Worm (Caenorhabditis elegans) whole organism, early embryonic: ENCODE data around the gene B0554.1.

Source experiments
- B0310.2 ChIP-seq: sonication (generic microtip); optimal IDR thresholded peaks from 2 replicates; lab custom pipeline; 2016; ENCODE audit warnings: mild to moderate bottlenecking, missing genetic modification characterization, missing compliant biosample characterization
- F13C5.2 ChIP-seq: sonication (generic microtip); optimal IDR thresholded peaks from 2 replicates; lab custom pipeline; 2017; ENCODE audit warnings: mild to moderate bottlenecking, missing genetic modification characterization, inconsistent platforms, missing compliant biosample characterization
- aly-1 ChIP-seq: sonication (generic microtip); optimal IDR thresholded peaks from 2 replicates; lab custom pipeline; 2016; ENCODE audit warnings: missing genetic modification characterization, missing compliant biosample characterization
- ama-1 ChIP-seq: fragments of 150-350 bp; optimal IDR thresholded peaks from 2 replicates; lab custom pipeline; 2014
- ceh-13 ChIP-seq: fragments of 200-800 bp; sonication (Bioruptor generic); optimal IDR thresholded peaks from 2 replicates; lab custom pipeline; 2018; ENCODE audit warnings: mild to moderate bottlenecking, missing genetic modification characterization, missing compliant biosample characterization
- ceh-36 ChIP-seq: sonication (generic microtip); optimal IDR thresholded peaks from 2 replicates; lab custom pipeline; 2016; ENCODE audit warnings: missing genetic modification characterization, inconsistent platforms, missing compliant biosample characterization
- ets-7 ChIP-seq: sonication (generic microtip); optimal IDR thresholded peaks from 2 replicates; lab custom pipeline; 2016; ENCODE audit warnings: missing genotype, missing genetic modification characterization, missing compliant biosample characterization
- flt-1 ChIP-seq: fragments of 200-800 bp; sonication (Bioruptor generic); IDR thresholded peaks from 2 replicates; pipeline ENCODE4 v1.3.6; 2022; ENCODE audit warnings: missing genetic modification characterization, missing compliant biosample characterization
- hmbx-1 ChIP-seq: sonication (generic microtip); optimal IDR thresholded peaks from 2 replicates; lab custom pipeline; 2016; ENCODE audit warnings: mild to moderate bottlenecking, missing genetic modification characterization, missing compliant biosample characterization
- hmg-4 ChIP-seq: fragments of 200-800 bp; sonication (Bioruptor generic); optimal IDR thresholded peaks from 2 replicates; lab custom pipeline; 2018; ENCODE audit warnings: mild to moderate bottlenecking, missing genetic modification characterization, missing compliant biosample characterization
- hnd-1 ChIP-seq: sonication (generic microtip); optimal IDR thresholded peaks from 2 replicates; lab custom pipeline; 2016; ENCODE audit warnings: missing genetic modification characterization, missing compliant biosample characterization
- pes-1 ChIP-seq: fragments of 200-800 bp; sonication (Bioruptor generic); IDR thresholded peaks from 2 replicates; pipeline ENCODE4 v1.3.6; 2022; ENCODE audit warnings: missing genetic modification reagents, missing genetic modification characterization, missing compliant biosample characterization
- scrt-1 ChIP-seq: fragments of 200-800 bp; sonication (Bioruptor generic); IDR thresholded peaks from 2 replicates; pipeline ENCODE4 v1.3.6; 2022; ENCODE audit warnings: missing genetic modification characterization, missing compliant biosample characterization
- sea-1 ChIP-seq: fragments of 200-800 bp; sonication (Bioruptor generic); conservative IDR thresholded peaks from 2 replicates; pipeline ENCODE4 v1.3.6; 2022; ENCODE audit warnings: missing genetic modification characterization, missing compliant biosample characterization
- tbx-11 ChIP-seq: fragments of 200-800 bp; sonication (Bioruptor generic); IDR thresholded peaks from 2 replicates; pipeline ENCODE4 v1.3.6; 2022; ENCODE audit warnings: missing genetic modification characterization, missing compliant biosample characterization
- tbx-37 ChIP-seq: fragments of 200-800 bp; sonication (Bioruptor generic); conservative IDR thresholded peaks from 2 replicates; pipeline ENCODE4 v1.3.6; 2022; ENCODE audit warnings: missing genetic modification reagents, missing genetic modification characterization, missing compliant biosample characterization
- tra-4 ChIP-seq: sonication (generic microtip); optimal IDR thresholded peaks from 2 replicates; lab custom pipeline; 2017; ENCODE audit warnings: missing genetic modification characterization, missing compliant biosample characterization

B0554.1 gene

DNA sequence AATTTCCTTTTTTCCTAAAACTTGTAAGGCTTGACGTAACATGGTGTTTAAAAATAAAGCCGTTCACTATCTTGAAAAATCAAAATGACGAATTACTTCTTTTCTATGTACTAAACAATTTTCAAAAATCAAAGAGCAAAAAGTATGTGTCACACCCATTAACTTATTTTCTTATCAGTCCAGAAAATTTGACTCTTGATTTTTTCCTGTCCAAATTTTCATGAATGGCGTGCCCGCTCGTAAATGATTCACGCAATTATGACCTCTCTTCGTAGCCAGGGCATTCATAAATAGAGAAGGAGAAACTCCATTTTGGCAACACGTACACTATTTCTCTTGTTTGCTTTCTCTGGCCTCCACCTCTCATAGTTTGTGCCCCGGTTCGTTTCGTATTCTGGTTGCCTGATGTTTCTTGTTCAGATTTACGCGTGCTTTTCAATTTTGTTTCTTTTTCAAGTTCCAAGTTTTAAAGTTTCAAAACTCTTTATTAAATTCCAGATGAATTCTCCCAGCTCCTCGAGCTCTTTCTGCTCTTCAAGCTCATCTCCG lies 39.5 kb downstream of the B0554.1 start, which contains the start of gene nhr-55:
Gene nhr-55 (plus strand): TSS at position 499 of the 549 bp plus-strand sequence.
- TF ChIP-seq tbx-37 (GFP tag; lab: Robert Waterston, UW) (no peak), ceh-36 (tag; lab: Kevin White, UChicago) (no peak), tra-4 (tag; lab: Kevin White, UChicago) (no peak), scrt-1 (GFP tag; lab: Robert Waterston, UW) (no peak), ceh-13 (GFP tag; lab: Kevin White, UChicago) (no peak), ets-7 (tag; lab: Kevin White, UChicago) (no peak)

DNA sequence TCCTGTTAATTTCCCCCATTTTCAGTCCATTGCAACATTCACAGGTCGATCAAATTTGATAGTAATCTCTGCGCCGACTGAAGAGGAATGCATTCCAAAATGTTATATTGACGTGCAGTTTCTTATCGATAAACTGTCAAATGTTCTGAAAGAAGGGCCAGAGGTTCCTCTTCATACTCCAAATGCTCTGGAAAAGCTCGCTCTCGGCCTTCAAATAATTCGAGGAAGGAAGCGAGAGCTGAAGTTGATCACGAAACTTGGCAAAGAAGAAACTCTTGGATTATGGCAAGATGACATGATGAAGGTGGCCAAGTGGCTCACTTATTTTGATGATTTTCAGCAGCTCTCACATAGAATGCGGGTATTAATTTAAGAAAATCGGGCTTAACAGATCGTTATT lies 40.9 kb downstream of the B0554.1 start:
- TF ChIP-seq hnd-1, result no peak
- no peak for TF ChIP-seq ets-7 (tag; lab: Kevin White, UChicago)
- no peak for TF ChIP-seq hmbx-1 (tag; lab: Kevin White, UChicago)
- TF ChIP-seq ama-1 (lab: Kevin White, UChicago), result no peak
- no peak for TF ChIP-seq B0310.2 (tag; lab: Kevin White, UChicago)
- TF ChIP-seq F13C5.2 (tag; lab: Kevin White, UChicago), result no peak
- TF ChIP-seq sea-1, result no peak
- TF ChIP-seq tbx-11 (GFP tag; lab: Robert Waterston, UW), result no peak
- no peak for TF ChIP-seq tra-4 (tag; lab: Kevin White, UChicago)
- TF ChIP-seq tbx-37 (GFP tag; lab: Robert Waterston, UW), result no peak
- no peak for TF ChIP-seq aly-1
- TF ChIP-seq ceh-13 (GFP tag; lab: Kevin White, UChicago), result no peak

DNA sequence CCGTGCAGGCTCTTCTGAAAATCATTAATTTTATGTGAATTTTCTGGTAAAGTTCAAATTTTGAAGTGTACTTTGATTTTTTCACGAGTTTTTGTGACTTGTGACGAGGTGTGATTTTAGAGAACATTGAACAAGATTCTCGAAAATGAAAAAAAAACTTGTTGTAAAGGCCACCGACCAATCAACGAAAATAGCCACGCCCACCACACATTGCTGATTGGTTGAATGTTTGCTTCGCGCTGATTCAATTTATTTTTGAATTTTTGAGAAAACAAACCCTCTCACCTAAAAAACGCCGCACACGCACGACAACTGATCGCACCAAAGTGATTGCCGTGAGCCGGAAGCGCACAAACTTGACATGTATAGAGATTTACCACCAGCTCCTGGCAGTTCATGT lies 44.7 kb downstream of the B0554.1 start:
- TF ChIP-seq tra-4 (tag; lab: Kevin White, UChicago), result no peak
- TF ChIP-seq pes-1, result no peak
- TF ChIP-seq ama-1 (lab: Kevin White, UChicago), result no peak
- no peak for TF ChIP-seq hmg-4 (GFP tag; lab: Kevin White, UChicago)
- no peak for TF ChIP-seq ceh-36 (tag; lab: Kevin White, UChicago)
- TF ChIP-seq tbx-11 (GFP tag; lab: Robert Waterston, UW), result no peak
- TF ChIP-seq F13C5.2 (tag; lab: Kevin White, UChicago), result no peak
- no peak for TF ChIP-seq scrt-1 (GFP tag; lab: Robert Waterston, UW)
- TF ChIP-seq hmbx-1 (tag; lab: Kevin White, UChicago), result no peak

DNA sequence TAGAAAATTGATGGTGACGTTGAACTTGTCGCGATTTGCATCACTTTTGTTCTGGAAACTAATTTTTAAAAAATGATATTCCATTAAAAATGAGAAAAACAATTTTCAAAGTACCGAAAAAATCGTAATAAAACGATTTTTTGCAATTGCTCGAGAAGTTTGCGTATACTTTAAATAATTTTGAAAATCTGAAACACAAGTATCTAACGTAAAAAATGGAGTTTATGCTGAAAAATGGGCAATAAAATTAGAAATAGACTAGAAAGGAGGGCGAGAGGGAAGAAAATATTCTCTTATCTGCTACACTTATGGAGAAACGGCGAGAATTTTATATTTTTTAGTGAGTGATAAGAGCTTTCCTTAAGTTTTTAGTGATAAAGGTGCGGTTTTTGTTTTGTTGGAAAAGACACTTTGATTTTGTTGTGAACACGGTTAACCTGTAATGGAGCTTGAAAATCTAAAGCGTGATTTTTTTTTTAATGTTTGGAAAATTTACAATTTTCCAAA lies 45.1 kb downstream of the B0554.1 start, which contains the start of gene nhr-130:
Gene nhr-130 (minus strand): TSS at position 51 of the 507 bp plus-strand sequence.
- TF ChIP-seq tbx-11 (GFP tag; lab: Robert Waterston, UW) (no peak), ama-1 (lab: Kevin White, UChicago) (no peak), hmg-4 (GFP tag; lab: Kevin White, UChicago) (no peak), aly-1 (no peak), flt-1 (GFP tag; lab: Robert Waterston, UW) (no peak), tbx-37 (GFP tag; lab: Robert Waterston, UW) (no peak)

DNA sequence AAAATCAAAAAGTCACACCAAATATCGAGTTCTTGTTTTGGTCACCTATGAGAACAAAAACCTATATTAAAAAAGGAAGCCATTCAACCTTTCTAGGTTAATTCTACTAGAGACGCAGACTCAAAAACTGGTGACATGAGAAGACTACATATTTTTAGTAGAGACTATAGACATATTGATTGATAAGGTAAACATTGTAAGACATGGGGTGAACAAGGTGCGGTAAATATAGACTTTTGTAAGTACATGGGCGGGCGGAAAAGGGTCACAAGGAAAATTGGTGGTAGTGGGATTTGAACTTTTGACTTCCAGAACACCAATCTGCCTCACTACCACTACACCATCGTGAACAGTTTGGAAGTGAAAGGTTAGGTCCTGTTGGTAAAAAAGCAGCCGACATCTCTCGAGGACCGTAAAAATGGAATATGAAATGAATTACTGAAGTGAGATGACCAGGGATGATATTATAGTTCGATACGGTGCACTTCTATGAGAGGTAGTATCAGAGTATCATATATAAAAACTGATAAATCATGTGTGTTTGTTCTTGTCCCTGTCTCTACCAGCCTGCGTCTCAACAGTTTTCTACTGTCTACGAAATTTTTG lies 46.2 kb downstream of the B0554.1 start, which contains the start of gene nhr-212:
Gene nhr-212 (plus strand): TSS at position 573 of the 606 bp plus-strand sequence.
- TF ChIP-seq B0310.2 (tag; lab: Kevin White, UChicago) (no peak), hnd-1 (no peak), scrt-1 (GFP tag; lab: Robert Waterston, UW) (no peak), flt-1 (GFP tag; lab: Robert Waterston, UW) (no peak), tbx-37 (GFP tag; lab: Robert Waterston, UW) (no peak), ama-1 (lab: Kevin White, UChicago) (no peak), ceh-36 (tag; lab: Kevin White, UChicago) (no peak), F13C5.2 (tag; lab: Kevin White, UChicago) (no peak), ets-7 (tag; lab: Kevin White, UChicago) (no peak), tbx-11 (GFP tag; lab: Robert Waterston, UW) (no peak), tra-4 (tag; lab: Kevin White, UChicago) (no peak), aly-1 (no peak), pes-1 (no peak), ceh-13 (GFP tag; lab: Kevin White, UChicago) (no peak)

DNA sequence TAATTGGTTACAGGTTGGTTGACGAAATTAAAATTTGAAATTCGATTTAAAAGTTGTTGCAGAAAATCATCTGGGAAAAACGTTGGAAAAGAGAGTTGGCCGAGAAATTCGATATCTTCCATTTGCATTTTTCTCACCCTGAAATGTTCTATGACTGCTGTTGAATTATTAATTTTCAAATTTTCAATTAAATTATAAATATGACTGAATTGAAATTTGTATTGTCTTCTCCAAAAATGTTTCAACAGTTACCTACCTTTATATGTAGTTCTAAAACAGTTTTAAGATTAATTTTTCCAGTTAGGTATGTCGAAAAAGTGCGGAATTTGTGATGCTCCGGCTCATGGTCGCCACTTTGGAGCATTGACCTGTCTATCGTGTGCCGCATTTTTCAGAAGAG lies 48.5 kb downstream of the B0554.1 start, which contains the start of gene nhr-211:
Gene nhr-211 (plus strand): TSS at position 301 of the 400 bp plus-strand sequence.
- no peak for TF ChIP-seq pes-1
- no peak for TF ChIP-seq hmg-4 (GFP tag; lab: Kevin White, UChicago)
- TF ChIP-seq aly-1, result no peak

DNA sequence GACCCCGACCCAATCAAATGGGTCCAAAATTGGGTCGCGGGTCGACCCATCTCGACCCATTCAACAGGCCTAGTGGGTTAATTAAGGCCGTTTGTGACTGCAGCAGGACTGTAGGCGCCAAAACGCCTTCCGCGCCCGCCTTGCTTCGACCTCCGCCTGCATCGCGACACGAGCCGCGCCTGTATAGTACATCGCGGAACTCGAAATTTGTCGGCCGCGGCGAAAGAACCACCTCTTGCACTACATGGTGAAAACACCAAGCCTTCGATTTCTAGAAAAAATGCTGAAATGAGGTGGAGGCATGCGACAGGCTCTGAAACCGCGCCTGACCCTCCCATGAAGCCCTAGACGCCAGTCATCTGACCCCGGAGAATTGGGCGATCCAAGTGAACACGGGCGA lies 49.8 kb downstream of the B0554.1 start:
- no peak for TF ChIP-seq flt-1 (GFP tag; lab: Robert Waterston, UW)
- no peak for TF ChIP-seq tra-4 (tag; lab: Kevin White, UChicago)
- TF ChIP-seq B0310.2 (tag; lab: Kevin White, UChicago), result no peak
- no peak for TF ChIP-seq ets-7 (tag; lab: Kevin White, UChicago)
- TF ChIP-seq ama-1 (lab: Kevin White, UChicago), result no peak
- TF ChIP-seq hnd-1, result no peak
- no peak for TF ChIP-seq ceh-13 (GFP tag; lab: Kevin White, UChicago)
- TF ChIP-seq tbx-11 (GFP tag; lab: Robert Waterston, UW), result no peak
- no peak for TF ChIP-seq hmg-4 (GFP tag; lab: Kevin White, UChicago)
- TF ChIP-seq ceh-36 (tag; lab: Kevin White, UChicago), result no peak
- no peak for TF ChIP-seq aly-1
- no peak for TF ChIP-seq hmbx-1 (tag; lab: Kevin White, UChicago)
- no peak for TF ChIP-seq tbx-37 (GFP tag; lab: Robert Waterston, UW)
